Fruit fly (Drosophila melanogaster) whole organism, embryonic: ENCODE data around the gene CG43210.

Source experiments
- Blimp-1 ChIP-seq: fragments of 200-800 bp; sonication (Bioruptor generic); optimal IDR thresholded peaks from 3 replicates; lab custom pipeline; 2018; ENCODE audit warnings: missing biosample characterization, missing genetic modification characterization, mild to moderate bottlenecking, moderate library complexity, missing genetic modification reagents
- Bteb2 ChIP-seq: fragments of 200-800 bp; sonication (Bioruptor generic); optimal IDR thresholded peaks from 2 replicates; lab custom pipeline; 2016; ENCODE audit warnings: missing biosample characterization, missing genetic modification characterization
- CG10267 ChIP-seq: fragments of 200-800 bp; sonication (Bioruptor generic); optimal IDR thresholded peaks from 2 replicates; lab custom pipeline; 2018; ENCODE audit warnings: missing biosample characterization, mild to moderate bottlenecking, missing genetic modification characterization, moderate library complexity
- CG11247 ChIP-seq: fragments of 200-800 bp; sonication (Bioruptor generic); IDR thresholded peaks from 2 replicates; pipeline ENCODE4 v1.3.6; 2022; ENCODE audit warnings: missing biosample characterization, missing genetic modification characterization
- CG11456 ChIP-seq: fragments of 200-800 bp; sonication (Bioruptor generic); IDR thresholded peaks from 3 replicates; pipeline ENCODE4 v1.3.6; 2022; ENCODE audit warnings: missing biosample characterization, missing genetic modification characterization
- CG14014 ChIP-seq: fragments of 200-800 bp; sonication (Bioruptor generic); IDR thresholded peaks from 2 replicates; pipeline ENCODE4 v1.3.6; 2022; ENCODE audit warnings: missing biosample characterization, missing genetic modification characterization
- CG15073 ChIP-seq: fragments of 200-800 bp; sonication (Bioruptor generic); optimal IDR thresholded peaks from 2 replicates; lab custom pipeline; 2016; ENCODE audit warnings: missing biosample characterization, missing genetic modification characterization
- CG15601 ChIP-seq: fragments of 200-800 bp; sonication (Bioruptor generic); optimal IDR thresholded peaks from 3 replicates; lab custom pipeline; 2019; ENCODE audit warnings: missing biosample characterization, mild to moderate bottlenecking, missing genetic modification characterization, moderate library complexity
- CG15696 ChIP-seq: fragments of 200-800 bp; sonication (Bioruptor generic); optimal IDR thresholded peaks from 2 replicates; lab custom pipeline; 2019; ENCODE audit warnings: missing biosample characterization, mild to moderate bottlenecking, missing genetic modification characterization, moderate library complexity
- CG17385 ChIP-seq: fragments of 200-800 bp; sonication (Bioruptor generic); optimal IDR thresholded peaks from 3 replicates; lab custom pipeline; 2018; ENCODE audit warnings: missing biosample characterization, mild to moderate bottlenecking, missing genetic modification characterization
- CG18599 ChIP-seq: fragments of 200-800 bp; sonication (Bioruptor generic); optimal IDR thresholded peaks from 3 replicates; lab custom pipeline; 2017; ENCODE audit warnings: missing biosample characterization, missing genetic modification characterization, mild to moderate bottlenecking, moderate library complexity, missing genetic modification reagents
- CG2120 ChIP-seq: fragments of 200-800 bp; sonication (Bioruptor generic); optimal IDR thresholded peaks from 3 replicates; lab custom pipeline; 2016; ENCODE audit warnings: missing biosample characterization, missing genetic modification characterization
- CG2712 ChIP-seq: fragments of 200-800 bp; optimal IDR thresholded peaks from 3 replicates; lab custom pipeline; 2019; ENCODE audit warnings: missing biosample characterization, mild to moderate bottlenecking, missing genetic modification characterization, moderate library complexity
- CG31365 ChIP-seq: fragments of 200-800 bp; sonication (Bioruptor generic); optimal IDR thresholded peaks from 2 replicates; lab custom pipeline; 2018; ENCODE audit warnings: missing biosample characterization, mild to moderate bottlenecking, missing genetic modification characterization
- CG34224 ChIP-seq: fragments of 200-800 bp; sonication (Bioruptor generic); IDR thresholded peaks from 3 replicates; pipeline ENCODE4 v1.3.6; 2022; ENCODE audit warnings: missing biosample characterization, missing genetic modification characterization; ENCODE audit not compliant: partially characterized antibody
- CG3995 ChIP-seq: fragments of 200-800 bp; sonication (Bioruptor generic); optimal IDR thresholded peaks from 3 replicates; lab custom pipeline; 2016; ENCODE audit warnings: missing biosample characterization, missing genetic modification characterization
- CG42726 ChIP-seq: fragments of 200-800 bp; sonication (Bioruptor generic); IDR thresholded peaks from 2 replicates; pipeline ENCODE4 v1.3.6; 2022; ENCODE audit warnings: missing biosample characterization, missing genetic modification characterization; ENCODE audit not compliant: partially characterized antibody
- CG5180 ChIP-seq: fragments of 200-800 bp; sonication (Bioruptor generic); optimal IDR thresholded peaks from 3 replicates; lab custom pipeline; 2017; ENCODE audit warnings: missing biosample characterization, missing genetic modification characterization, mild to moderate bottlenecking, moderate library complexity, missing genetic modification reagents
- CG8924 ChIP-seq: fragments of 200-800 bp; optimal IDR thresholded peaks from 3 replicates; lab custom pipeline; 2019; ENCODE audit warnings: missing biosample characterization, mild to moderate bottlenecking, missing genetic modification characterization, moderate library complexity
- CG8944 ChIP-seq: fragments of 200-800 bp; sonication (Bioruptor generic); optimal IDR thresholded peaks from 3 replicates; lab custom pipeline; 2016; ENCODE audit warnings: missing biosample characterization, missing genetic modification characterization
- CG9797 ChIP-seq: fragments of 200-800 bp; sonication (Bioruptor generic); optimal IDR thresholded peaks from 3 replicates; lab custom pipeline; 2018; ENCODE audit warnings: missing biosample characterization, mild to moderate bottlenecking, missing genetic modification characterization
- CrebB ChIP-seq: fragments of 200-800 bp; sonication (Bioruptor generic); optimal IDR thresholded peaks from 3 replicates; lab custom pipeline; 2018; ENCODE audit warnings: missing biosample characterization, mild to moderate bottlenecking, missing genetic modification characterization
- Dbx ChIP-seq: fragments of 200-800 bp; sonication (Bioruptor generic); IDR thresholded peaks from 3 replicates; pipeline ENCODE4 v1.3.6; 2022; ENCODE audit warnings: missing biosample characterization, missing genetic modification characterization
- Dek ChIP-seq: fragments of 200-800 bp; sonication (Bioruptor generic); optimal IDR thresholded peaks from 3 replicates; lab custom pipeline; 2019; ENCODE audit warnings: missing biosample characterization, mild to moderate bottlenecking, missing genetic modification characterization, moderate library complexity
- Drgx ChIP-seq: fragments of 200-800 bp; sonication (Bioruptor generic); IDR thresholded peaks from 2 replicates; pipeline ENCODE4 v1.3.6; 2022; ENCODE audit warnings: missing biosample characterization, missing genetic modification characterization
- E2f2 ChIP-seq: fragments of 200-800 bp; sonication (Bioruptor generic); IDR thresholded peaks from 2 replicates; pipeline ENCODE4 v1.3.6; 2022; ENCODE audit warnings: missing biosample characterization, missing genetic modification characterization
- HmgZ ChIP-seq: fragments of 200-800 bp; sonication (Bioruptor generic); optimal IDR thresholded peaks from 2 replicates; lab custom pipeline; 2018; ENCODE audit warnings: missing biosample characterization, mild to moderate bottlenecking, missing genetic modification characterization
- Med ChIP-seq: fragments of 200-800 bp; sonication (Bioruptor generic); peaks from one replicate; lab custom pipeline; 2016; ENCODE audit warnings: missing biosample characterization, missing genetic modification characterization, mild to moderate bottlenecking, inconsistent platforms, moderate library complexity
- Mes4 ChIP-seq: fragments of 200-800 bp; sonication (Bioruptor generic); optimal IDR thresholded peaks from 2 replicates; lab custom pipeline; 2016; ENCODE audit warnings: missing biosample characterization, missing genetic modification characterization
- NFAT ChIP-seq: fragments of 200-800 bp; sonication (Bioruptor generic); IDR thresholded peaks from 2 replicates; pipeline ENCODE4 v1.3.6; 2022; ENCODE audit warnings: missing biosample characterization, missing genetic modification characterization
- Trl ChIP-seq, 3 experiments: fragments of >200 bp in 2 of 3; fragments of 200-800 bp in 1 of 3; sonication (Bioruptor generic) in 1 of 3; optimal IDR thresholded peaks; 2 replicates in 1 of 3; 3 replicates in 2 of 3; lab custom pipeline; 2016 to 2017; ENCODE audit warnings: missing biosample characterization in 1 of 3, missing genetic modification characterization in 1 of 3
- bsh ChIP-seq, 2 experiments: fragments of 200-800 bp; sonication (Bioruptor generic); optimal IDR thresholded peaks; 2 replicates each; lab custom pipeline; 2017 to 2018; ENCODE audit warnings: mild to moderate bottlenecking in 2 of 2, missing biosample characterization in 2 of 2, missing genetic modification characterization in 2 of 2, moderate library complexity in 1 of 2
- btn ChIP-seq: fragments of 200-800 bp; sonication (Bioruptor generic); optimal IDR thresholded peaks from 2 replicates; lab custom pipeline; 2016; ENCODE audit warnings: missing biosample characterization, missing genetic modification characterization
- ci ChIP-seq: fragments of 200-800 bp; sonication (Bioruptor generic); IDR thresholded peaks from 3 replicates; pipeline ENCODE4 v1.3.6; 2022; ENCODE audit warnings: missing biosample characterization, missing genetic modification characterization
- cwo ChIP-seq: fragments of 200-800 bp; sonication (Bioruptor generic); optimal IDR thresholded peaks from 3 replicates; lab custom pipeline; 2017; ENCODE audit warnings: missing biosample characterization, missing genetic modification characterization, mild to moderate bottlenecking, moderate library complexity, missing genetic modification reagents
- dan ChIP-seq: fragments of 200-800 bp; sonication (Bioruptor generic); IDR thresholded peaks from 2 replicates; pipeline ENCODE4 v1.3.6; 2022; ENCODE audit warnings: missing biosample characterization, missing genetic modification characterization
- dm ChIP-seq: fragments of 200-800 bp; sonication (Bioruptor generic); optimal IDR thresholded peaks from 3 replicates; lab custom pipeline; 2016; ENCODE audit warnings: missing biosample characterization, missing genetic modification characterization
- fd64A ChIP-seq: fragments of 200-800 bp; sonication (Bioruptor generic); optimal IDR thresholded peaks from 3 replicates; lab custom pipeline; 2018; ENCODE audit warnings: missing biosample characterization, mild to moderate bottlenecking, missing genetic modification characterization
- her ChIP-seq: fragments of 200-800 bp; sonication (Bioruptor generic); optimal IDR thresholded peaks from 2 replicates; lab custom pipeline; 2016; ENCODE audit warnings: missing biosample characterization, missing genetic modification characterization
- kah ChIP-seq: fragments of 200-800 bp; sonication (Bioruptor generic); optimal IDR thresholded peaks from 2 replicates; lab custom pipeline; 2018; ENCODE audit warnings: missing biosample characterization, mild to moderate bottlenecking, missing genetic modification characterization
- kay ChIP-seq: fragments of 200-800 bp; sonication (Bioruptor generic); optimal IDR thresholded peaks from 2 replicates; lab custom pipeline; 2016; ENCODE audit warnings: missing biosample characterization, missing genetic modification characterization
- mirr ChIP-seq: fragments of 200-800 bp; sonication (Bioruptor generic); optimal IDR thresholded peaks from 3 replicates; lab custom pipeline; 2018; ENCODE audit warnings: missing biosample characterization, mild to moderate bottlenecking, missing genetic modification characterization
- nerfin-2 ChIP-seq: fragments of 200-800 bp; sonication (Bioruptor generic); IDR thresholded peaks from 2 replicates; pipeline ENCODE4 v1.3.6; 2022; ENCODE audit warnings: missing biosample characterization, missing genetic modification characterization; ENCODE audit not compliant: partially characterized antibody
- row ChIP-seq: fragments of 200-800 bp; sonication (Bioruptor generic); IDR thresholded peaks from 3 replicates; pipeline ENCODE4 v1.3.6; 2022; ENCODE audit warnings: missing biosample characterization, missing genetic modification characterization
- sens ChIP-seq: fragments of 200-800 bp; sonication (Bioruptor generic); peaks from one replicate; lab custom pipeline; 2016; ENCODE audit warnings: missing biosample characterization, missing genetic modification characterization
- slbo ChIP-seq: fragments of 200-800 bp; sonication (Bioruptor generic); IDR thresholded peaks from 2 replicates; pipeline ENCODE4 v1.3.6; 2022; ENCODE audit warnings: missing biosample characterization, missing genetic modification characterization
- sug ChIP-seq: fragments of 200-800 bp; optimal IDR thresholded peaks from 2 replicates; lab custom pipeline; 2019; ENCODE audit warnings: missing biosample characterization, mild to moderate bottlenecking, missing genetic modification characterization, moderate library complexity
- tin ChIP-seq: fragments of 200-800 bp; sonication (Bioruptor generic); optimal IDR thresholded peaks from 3 replicates; lab custom pipeline; 2016; ENCODE audit warnings: missing biosample characterization, missing genetic modification characterization
- z ChIP-seq: fragments of 200-800 bp; sonication (Bioruptor generic); IDR thresholded peaks from 3 replicates; pipeline ENCODE4 v1.3.6; 2022; ENCODE audit warnings: missing biosample characterization, missing genetic modification characterization

The CG43210 gene

dm6 chr3R:18585259-18585858, 20.4 kb upstream of the CG43210 start (continued):
- TF ChIP-seq CG8944 (GFP tag; lab: Kevin White, UChicago) = no peak
- TF ChIP-seq CrebB (tag; lab: Kevin White, UChicago) = peak; percentile 27
- no peak for TF ChIP-seq kay (GFP tag; lab: Kevin White, UChicago)
- TF ChIP-seq CG34224 = peak; percentile 64
- TF ChIP-seq HmgZ (tag; lab: Kevin White, UChicago) = peak; percentile 18
- no peak for TF ChIP-seq CG5180 (GFP tag; lab: Kevin White, UChicago)
- TF ChIP-seq CG8924 (tag; lab: Kevin White, UChicago) = no peak
- peak in 1 of 2 experiments; percentile 27 for TF ChIP-seq bsh (GFP tag; optimal IDR thresholded peaks at IDR 0.05; lab: Kevin White, UChicago)
- no peak for TF ChIP-seq CG42726 (GFP tag; lab: Robert Waterston, UW)
- TF ChIP-seq ci (GFP tag; lab: Robert Waterston, UW) = peak; percentile 49; the same call in 1 of the 3 replicates
- TF ChIP-seq Bteb2 (GFP tag; lab: Kevin White, UChicago) = peak; percentile 30
- peak; percentile 82 for TF ChIP-seq CG3995 (GFP tag; lab: Kevin White, UChicago)
- peak; percentile 51 for TF ChIP-seq slbo (GFP tag; lab: Robert Waterston, UW)
- peak; percentile 3 for TF ChIP-seq Mes4 (GFP tag; lab: Kevin White, UChicago)
- no peak for TF ChIP-seq dan (GFP tag; lab: Robert Waterston, UW)
- no peak for TF ChIP-seq CG9797 (GFP tag; lab: Kevin White, UChicago)
- TF ChIP-seq her (GFP tag; lab: Kevin White, UChicago) = no peak
- no peak for TF ChIP-seq E2f2 (GFP tag; lab: Robert Waterston, UW)
- TF ChIP-seq CG15696 (tag; lab: Kevin White, UChicago) = no peak
- TF ChIP-seq CG18599 = no peak
- peak; percentile 30 for TF ChIP-seq tin (GFP tag; lab: Kevin White, UChicago)
- TF ChIP-seq mirr (GFP tag; lab: Kevin White, UChicago) = peak; percentile 55
- TF ChIP-seq CG17385 (GFP tag; lab: Kevin White, UChicago) = peak; percentile 77
- peak; percentile 33 for TF ChIP-seq CG2120
- 0 out of 3 replicates have a peak, but pooled peaks have one; percentile 51 for TF ChIP-seq CG11456 (GFP tag; lab: Robert Waterston, UW)
- TF ChIP-seq z (GFP tag; lab: Robert Waterston, UW) = peak; percentile 58; the same call in 2 of the 3 replicates
- TF ChIP-seq CG15073 (GFP tag; lab: Kevin White, UChicago) = peak; percentile 98
- TF ChIP-seq CG2712 = no peak
- TF ChIP-seq btn = no peak
- peak; percentile 21; the same call in 1 of the 2 replicates for TF ChIP-seq CG14014 (GFP tag; lab: Robert Waterston, UW)
- peak; percentile 28 for TF ChIP-seq CG15601
- TF ChIP-seq Med (GFP tag; lab: Kevin White, UChicago) = peak; percentile 82
- peak; percentile 61 for TF ChIP-seq cwo (GFP tag; lab: Kevin White, UChicago)
- no peak for TF ChIP-seq sug (tag; lab: Kevin White, UChicago)
- TF ChIP-seq Trl (optimal IDR thresholded peaks at IDR 0.05; lab: Kevin White, UChicago) = peak; percentile 90 to 97
- TF ChIP-seq Trl (GFP tag; optimal IDR thresholded peaks at IDR 0.05; lab: Kevin White, UChicago) = no peak
- no peak for TF ChIP-seq CG10267 (tag; lab: Kevin White, UChicago)
- peak; percentile 52; the same call in 1 of the 2 replicates for TF ChIP-seq nerfin-2 (GFP tag; lab: Robert Waterston, UW)
- peak; percentile 77 for TF ChIP-seq sens (GFP tag; lab: Kevin White, UChicago)
- peak; percentile 14 for TF ChIP-seq kah (GFP tag; lab: Kevin White, UChicago)
- peak; percentile 11 for TF ChIP-seq fd64A (GFP tag; lab: Kevin White, UChicago)
- TF ChIP-seq CG11247 (GFP tag; lab: Robert Waterston, UW) = no peak
- TF ChIP-seq Drgx = peak; percentile 47
- peak; percentile 34; the same call in 1 of the 3 replicates for TF ChIP-seq row (GFP tag; lab: Robert Waterston, UW)
- TF ChIP-seq NFAT (GFP tag; lab: Robert Waterston, UW) = 0 out of 2 replicates have a peak, but pooled peaks have one; percentile 15
- no peak for TF ChIP-seq Dek (tag; lab: Kevin White, UChicago)
- no peak for TF ChIP-seq Blimp-1 (GFP tag; lab: Kevin White, UChicago)
- peak; percentile 15 for TF ChIP-seq dm (GFP tag; lab: Kevin White, UChicago)
- peak; percentile 38 for TF ChIP-seq CG31365 (tag; lab: Kevin White, UChicago)
- TF ChIP-seq Dbx (GFP tag; lab: Robert Waterston, UW) = peak; percentile 26; the same call in 1 of the 3 replicates
